Fruit fly (Drosophila melanogaster) whole organism, pupa: ENCODE results near the gene CG33927.

ENCODE experiments used
- CG10348 ChIP-seq: fragments of 200-800 bp; sonication (Bioruptor generic); IDR thresholded peaks from 2 replicates; pipeline ENCODE4 v1.3.6; 2022; ENCODE audit warnings: missing biosample characterization, missing genetic modification characterization
- CG12605 ChIP-seq: fragments of 200-800 bp; sonication (Bioruptor generic); IDR thresholded peaks from 2 replicates; pipeline ENCODE4 v1.3.6; 2022; ENCODE audit warnings: missing biosample characterization, missing genetic modification characterization
- CG13204 ChIP-seq: fragments of 200-800 bp; sonication (Bioruptor generic); optimal IDR thresholded peaks from 2 replicates; lab custom pipeline; 2018; ENCODE audit warnings: missing biosample characterization, mild to moderate bottlenecking, missing genetic modification characterization, moderate library complexity
- CG14655 ChIP-seq: fragments of 200-800 bp; sonication (Bioruptor generic); optimal IDR thresholded peaks from 3 replicates; lab custom pipeline; 2017; ENCODE audit warnings: mild to moderate bottlenecking, missing biosample characterization, missing genetic modification reagents, missing genetic modification characterization
- CG15710 ChIP-seq: fragments of 200-800 bp; sonication (Bioruptor generic); optimal IDR thresholded peaks from 2 replicates; lab custom pipeline; 2018; ENCODE audit warnings: missing biosample characterization, mild to moderate bottlenecking, missing genetic modification characterization, moderate library complexity
- CG17806 ChIP-seq: fragments of 200-800 bp; sonication (Bioruptor generic); optimal IDR thresholded peaks from 2 replicates; lab custom pipeline; 2018; ENCODE audit warnings: missing biosample characterization, mild to moderate bottlenecking, missing genetic modification characterization, moderate library complexity
- CG32121 ChIP-seq: fragments of 200-800 bp; sonication (Bioruptor generic); IDR thresholded peaks from 2 replicates; pipeline ENCODE4 v1.3.6; 2022; ENCODE audit warnings: missing biosample characterization, missing genetic modification characterization
- CG34367 ChIP-seq: fragments of 200-800 bp; sonication (Bioruptor generic); optimal IDR thresholded peaks from 2 replicates; lab custom pipeline; 2018; ENCODE audit warnings: missing biosample characterization, mild to moderate bottlenecking, missing genetic modification characterization
- CG4496 ChIP-seq: fragments of 200-800 bp; sonication (Bioruptor generic); IDR thresholded peaks from 3 replicates; pipeline ENCODE4 v1.3.6; 2022; ENCODE audit warnings: missing biosample characterization, missing genetic modification characterization
- CG8159 ChIP-seq: fragments of 200-800 bp; sonication (Bioruptor generic); optimal IDR thresholded peaks from 3 replicates; lab custom pipeline; 2018; ENCODE audit warnings: missing biosample characterization, mild to moderate bottlenecking, missing genetic modification characterization, moderate library complexity
- CG8301 ChIP-seq: fragments of 200-800 bp; sonication (Bioruptor generic); optimal IDR thresholded peaks from 2 replicates; lab custom pipeline; 2018; ENCODE audit warnings: missing biosample characterization, mild to moderate bottlenecking, missing genetic modification characterization
- CG9948 ChIP-seq: fragments of 200-800 bp; sonication (Bioruptor generic); optimal IDR thresholded peaks from 2 replicates; lab custom pipeline; 2018; ENCODE audit warnings: missing biosample characterization, mild to moderate bottlenecking, missing genetic modification characterization, moderate library complexity
- D1 ChIP-seq: fragments of 200-800 bp; sonication (Bioruptor generic); optimal IDR thresholded peaks from 2 replicates; lab custom pipeline; 2018; ENCODE audit warnings: missing biosample characterization, mild to moderate bottlenecking, missing genetic modification characterization, moderate library complexity
- EcR ChIP-seq: fragments of 200-800 bp; sonication (Bioruptor generic); optimal IDR thresholded peaks from 3 replicates; lab custom pipeline; 2019; ENCODE audit warnings: missing biosample characterization, missing genetic modification characterization, mild to moderate bottlenecking, moderate library complexity, missing genetic modification reagents
- Ets98B ChIP-seq: fragments of 200-800 bp; sonication (Bioruptor generic); IDR thresholded peaks from 2 replicates; pipeline ENCODE4 v1.3.6; 2022; ENCODE audit warnings: missing biosample characterization, missing genetic modification characterization
- Pif1A ChIP-seq: fragments of 200-800 bp; sonication (Bioruptor generic); optimal IDR thresholded peaks from 3 replicates; lab custom pipeline; 2016; ENCODE audit warnings: missing biosample characterization, missing genetic modification characterization
- Pif1B ChIP-seq: fragments of 200-800 bp; sonication (Bioruptor generic); optimal IDR thresholded peaks from 3 replicates; lab custom pipeline; 2016; ENCODE audit warnings: missing biosample characterization, missing genetic modification characterization
- Snoo ChIP-seq: fragments of 200-800 bp; sonication (Bioruptor generic); optimal IDR thresholded peaks from 3 replicates; lab custom pipeline; 2017; ENCODE audit warnings: missing biosample characterization, mild to moderate bottlenecking, missing genetic modification characterization, inconsistent platforms
- fd96Ca ChIP-seq: fragments of 200-800 bp; sonication (Bioruptor generic); IDR thresholded peaks from 3 replicates; pipeline ENCODE4 v1.3.6; 2022; ENCODE audit warnings: missing biosample characterization, missing genetic modification characterization
- gl ChIP-seq: fragments of 200-800 bp; sonication (Bioruptor generic); optimal IDR thresholded peaks from 2 replicates; lab custom pipeline; 2018; ENCODE audit warnings: missing biosample characterization, mild to moderate bottlenecking, missing genetic modification characterization
- rn ChIP-seq: fragments of 200-800 bp; sonication (Bioruptor generic); IDR thresholded peaks from 2 replicates; pipeline ENCODE4 v1.3.6; 2022; ENCODE audit warnings: missing biosample characterization, missing genetic modification characterization

CG33927 gene

DNA sequence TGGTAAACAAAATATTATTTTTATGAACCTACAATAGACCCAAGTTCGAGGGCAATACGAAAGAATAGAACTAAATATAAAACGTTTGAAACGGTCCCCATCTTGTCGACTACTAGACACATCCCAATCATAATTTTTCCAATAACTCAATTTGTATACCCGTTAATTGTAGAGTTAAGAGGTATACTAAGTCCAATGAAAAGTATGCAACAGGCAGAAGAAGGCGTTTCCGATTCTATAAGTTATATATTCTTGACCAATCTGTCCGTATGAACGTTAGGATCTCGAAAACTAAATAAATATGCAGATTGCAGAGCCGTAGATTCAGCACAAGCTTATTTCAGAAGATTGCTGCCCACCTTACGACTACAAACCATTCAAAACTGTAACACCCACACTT is at the start of gene CG33927:
CG33927 (minus strand) TSS at position 101 of the 400 bp plus-strand sequence.
- no peak for TF ChIP-seq Pif1A (GFP tag; lab: Kevin White, UChicago)
- no peak for TF ChIP-seq CG32121 (GFP tag; lab: Robert Waterston, UW)
- TF ChIP-seq D1 (tag; lab: Kevin White, UChicago) = no peak
- TF ChIP-seq CG15710 = no peak

DNA sequence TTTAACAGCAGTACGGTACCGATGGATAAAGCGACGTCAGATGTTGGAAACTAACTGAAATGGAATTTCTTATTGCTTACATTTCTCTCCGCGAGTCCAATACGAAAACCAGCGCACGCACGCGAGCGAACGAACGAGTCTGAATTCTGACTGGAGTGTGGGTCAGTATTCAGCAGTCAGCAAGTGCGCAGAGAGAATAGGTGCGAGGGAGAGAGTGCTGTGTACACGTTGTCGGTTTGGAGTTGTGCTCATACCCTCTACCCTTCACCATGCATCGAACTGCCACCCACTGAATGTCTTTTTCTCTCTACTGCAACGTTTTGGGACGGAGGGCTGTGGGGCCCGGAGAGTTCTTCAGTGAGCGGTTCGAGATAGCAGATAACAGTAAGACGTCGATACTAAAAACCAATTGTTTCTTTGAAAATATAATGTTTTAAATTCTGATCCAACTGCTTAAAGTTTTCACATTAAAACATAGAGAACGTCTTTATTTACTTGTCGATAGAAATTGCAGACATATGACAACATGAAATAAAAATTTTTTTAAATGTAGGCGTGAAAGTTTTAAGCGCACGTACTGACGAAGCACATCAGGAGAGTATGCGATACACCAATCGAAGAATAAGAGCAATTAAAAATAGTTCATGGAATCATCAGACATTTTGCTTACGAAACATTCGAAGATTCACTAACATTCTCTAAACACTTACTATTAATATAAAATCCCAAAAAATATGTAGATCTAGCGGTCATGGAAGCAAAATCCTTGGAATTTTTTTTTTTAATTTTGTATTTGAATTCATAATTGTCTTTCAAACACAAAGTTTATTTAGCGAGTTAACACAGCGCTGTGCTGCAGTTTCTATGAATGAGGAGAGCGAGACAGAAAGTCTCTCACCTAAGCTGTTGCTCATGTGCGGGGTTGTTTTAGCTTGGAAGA is 49.4 kb upstream of the CG33927 start:
- TF ChIP-seq CG9948 (tag; lab: Kevin White, UChicago) (peak; percentile 81), rn (GFP tag; lab: Robert Waterston, UW) (no peak), Pif1B (GFP tag; lab: Kevin White, UChicago) (peak; percentile 43), CG4496 (GFP tag; lab: Robert Waterston, UW) (no peak), CG12605 (no peak), CG8301 (tag; lab: Kevin White, UChicago) (peak; percentile 86), EcR (GFP tag; lab: Kevin White, UChicago) (peak; percentile 61), CG13204 (peak; percentile 40), Ets98B (GFP tag; lab: Robert Waterston, UW) (no peak), CG15710 (peak; percentile 76), CG8159 (tag; lab: Kevin White, UChicago) (peak; percentile 84), CG32121 (GFP tag; lab: Robert Waterston, UW) (no peak), CG17806 (tag; lab: Kevin White, UChicago) (peak; percentile 65), Pif1A (GFP tag; lab: Kevin White, UChicago) (peak; percentile 78), Snoo (tag; lab: Kevin White, UChicago) (peak; percentile 81), D1 (tag; lab: Kevin White, UChicago) (peak; percentile 77), CG10348 (no peak), CG14655 (GFP tag; lab: Kevin White, UChicago) (peak; percentile 95), fd96Ca (no peak), CG34367 (peak; percentile 65), gl (tag; lab: Kevin White, UChicago) (no peak)

DNA sequence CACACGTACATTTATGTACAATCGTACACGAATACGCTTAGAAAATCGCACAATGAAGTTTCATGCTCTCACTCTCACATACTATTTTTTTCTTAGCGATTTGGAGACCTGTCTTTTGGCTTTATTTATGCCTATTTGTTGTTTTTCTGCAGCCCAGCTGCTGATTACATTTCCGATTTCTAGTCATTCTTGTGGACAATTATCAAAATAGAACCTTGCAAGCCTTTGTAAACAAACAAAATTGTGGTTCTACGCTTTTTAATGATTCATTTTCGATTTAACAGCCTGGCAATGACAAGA is 48.7 kb upstream of the CG33927 start:
- no peak for TF ChIP-seq Ets98B (GFP tag; lab: Robert Waterston, UW)
- TF ChIP-seq CG17806 (tag; lab: Kevin White, UChicago) = no peak
- TF ChIP-seq D1 (tag; lab: Kevin White, UChicago) = no peak
- TF ChIP-seq rn (GFP tag; lab: Robert Waterston, UW) = no peak
- no peak for TF ChIP-seq CG12605
- TF ChIP-seq CG9948 (tag; lab: Kevin White, UChicago) = no peak
- no peak for TF ChIP-seq CG8159 (tag; lab: Kevin White, UChicago)
- TF ChIP-seq Pif1A (GFP tag; lab: Kevin White, UChicago) = no peak
- TF ChIP-seq Snoo (tag; lab: Kevin White, UChicago) = no peak
- TF ChIP-seq gl (tag; lab: Kevin White, UChicago) = no peak
- TF ChIP-seq CG4496 (GFP tag; lab: Robert Waterston, UW) = no peak
- TF ChIP-seq CG32121 (GFP tag; lab: Robert Waterston, UW) = no peak
- no peak for TF ChIP-seq CG34367
- TF ChIP-seq CG14655 (GFP tag; lab: Kevin White, UChicago) = no peak
- no peak for TF ChIP-seq CG13204
- no peak for TF ChIP-seq CG8301 (tag; lab: Kevin White, UChicago)
- TF ChIP-seq fd96Ca = no peak
- no peak for TF ChIP-seq CG10348
- no peak for TF ChIP-seq Pif1B (GFP tag; lab: Kevin White, UChicago)
- no peak for TF ChIP-seq CG15710

DNA sequence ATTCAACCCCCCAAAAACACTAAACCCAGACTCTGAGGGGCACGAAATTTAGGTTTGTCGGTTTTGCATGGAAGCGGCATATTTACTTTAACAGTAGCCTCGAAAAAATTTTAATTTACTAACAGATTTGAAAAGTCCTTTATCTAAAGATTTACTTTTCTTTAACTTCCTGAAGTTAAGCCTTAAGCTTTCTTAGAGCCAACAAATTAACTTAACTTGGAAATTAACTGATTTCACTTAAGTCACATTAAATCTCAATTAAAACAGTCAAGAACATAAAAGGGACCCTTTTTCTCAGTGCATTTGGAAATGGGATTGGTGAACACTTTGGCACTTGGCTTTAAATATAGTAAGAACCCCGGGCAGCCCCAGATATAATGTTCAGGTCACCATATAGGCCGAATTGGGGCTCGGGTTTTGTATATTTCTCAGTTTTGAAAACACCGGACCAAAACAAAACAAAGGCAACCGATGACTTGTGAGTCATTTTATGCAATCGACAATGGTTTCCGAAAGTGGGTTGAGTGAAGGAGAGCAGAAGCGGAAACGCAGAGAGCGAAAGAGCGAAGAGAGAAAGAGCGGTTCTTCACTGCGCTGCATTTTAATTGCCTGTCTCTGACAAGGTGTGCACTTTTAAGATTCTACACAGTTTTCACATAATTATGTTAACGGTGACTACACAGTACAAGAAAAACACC is 48.2 kb upstream of the CG33927 start:
- TF ChIP-seq Ets98B (GFP tag; lab: Robert Waterston, UW) = no peak
- TF ChIP-seq Pif1A (GFP tag; lab: Kevin White, UChicago) = peak; percentile 9
- peak; percentile 57 for TF ChIP-seq CG8301 (tag; lab: Kevin White, UChicago)
- no peak for TF ChIP-seq EcR (GFP tag; lab: Kevin White, UChicago)
- no peak for TF ChIP-seq fd96Ca
- peak; percentile 5 for TF ChIP-seq Snoo (tag; lab: Kevin White, UChicago)
- no peak for TF ChIP-seq CG12605
- no peak for TF ChIP-seq CG34367
- TF ChIP-seq D1 (tag; lab: Kevin White, UChicago) = peak; percentile 30
- peak; percentile 40 for TF ChIP-seq CG8159 (tag; lab: Kevin White, UChicago)
- TF ChIP-seq CG10348 = no peak
- peak; percentile 13 for TF ChIP-seq CG15710
- no peak for TF ChIP-seq CG32121 (GFP tag; lab: Robert Waterston, UW)
- no peak for TF ChIP-seq CG4496 (GFP tag; lab: Robert Waterston, UW)
- no peak for TF ChIP-seq gl (tag; lab: Kevin White, UChicago)
- no peak for TF ChIP-seq CG13204
- TF ChIP-seq CG17806 (tag; lab: Kevin White, UChicago) = peak; percentile 46
- TF ChIP-seq Pif1B (GFP tag; lab: Kevin White, UChicago) = no peak
- no peak for TF ChIP-seq rn (GFP tag; lab: Robert Waterston, UW)
- TF ChIP-seq CG9948 (tag; lab: Kevin White, UChicago) = peak; percentile 14
- TF ChIP-seq CG14655 (GFP tag; lab: Kevin White, UChicago) = peak; percentile 69
